Fruit fly (Drosophila melanogaster) whole organism, wandering third instar larva: ENCODE data around the gene okr.
A peak's percentile ranks its signal among the peaks of the same experiment; 100 is the strongest.

ENCODE experiments used
- pan ChIP-seq: fragments of >200 bp; optimal IDR thresholded peaks from 2 replicates; lab custom pipeline; 2017
- sage ChIP-seq: fragments of 200-800 bp; sonication (Bioruptor generic); optimal IDR thresholded peaks from 2 replicates; lab custom pipeline; 2016; ENCODE audit warnings: missing biosample characterization, mild to moderate bottlenecking, missing genetic modification characterization
- sv ChIP-seq: fragments of 200-800 bp; sonication (Bioruptor generic); optimal IDR thresholded peaks from 3 replicates; lab custom pipeline; 2016; ENCODE audit warnings: missing biosample characterization, missing genetic modification characterization

DNA sequence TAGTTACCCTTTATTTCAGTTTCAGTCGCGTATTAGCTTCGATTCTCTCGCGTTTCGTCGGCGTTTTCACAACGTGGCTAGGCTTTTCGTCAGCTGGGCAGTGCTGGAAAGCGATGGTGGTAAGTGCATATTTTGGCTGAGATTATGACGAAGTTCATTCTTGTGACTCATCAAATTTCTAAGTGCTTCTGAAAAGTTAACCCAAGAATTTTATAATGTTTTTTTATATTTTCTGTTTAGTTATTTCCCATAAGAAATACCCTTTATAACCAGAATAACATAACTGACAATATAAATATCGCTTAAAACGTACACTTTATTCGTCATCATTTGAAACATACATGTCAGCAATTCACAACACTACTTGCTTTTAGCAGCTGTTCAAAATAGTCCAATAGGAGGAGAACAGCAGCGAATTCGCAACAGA lies 44.6 kb upstream of the okr start, which contains the start of the genes CG17260 and SerRS:
- TF ChIP-seq sage (GFP tag; lab: Kevin White, UChicago): peak; percentile 72
- no peak for TF ChIP-seq pan (lab: Kevin White, UChicago)
- peak; percentile 81 for TF ChIP-seq sv (GFP tag; lab: Kevin White, UChicago)
